Worm (Caenorhabditis elegans) whole organism, mixed stage, embryonic: ENCODE data around the gene cyp-33A1.

ENCODE experiments used
- lsy-2 ChIP-seq: fragments of 150-350 bp; optimal IDR thresholded peaks from 2 replicates; lab custom pipeline; 2014; ENCODE audit warnings: missing biosample characterization, missing genetic modification characterization
- mab-5 ChIP-seq: fragments of 150-350 bp; optimal IDR thresholded peaks from 2 replicates; lab custom pipeline; 2014; ENCODE audit warnings: missing biosample characterization, missing genetic modification characterization
- pha-4 ChIP-seq: fragments of 150-350 bp; optimal IDR thresholded peaks from 2 replicates; lab custom pipeline; 2018; ENCODE audit warnings: missing biosample characterization, missing genetic modification reagents, missing genetic modification characterization
- sptf-1 ChIP-seq: sonication (generic microtip); optimal IDR thresholded peaks from 2 replicates; lab custom pipeline; 2017; ENCODE audit warnings: mild to moderate bottlenecking, missing genetic modification characterization, moderate library complexity, missing compliant biosample characterization

ce11 chrV:7717629-7718028, 36.4 kb upstream of the cyp-33A1 start, which contains the start of gene ZK105.5:
- no peak for TF ChIP-seq pha-4
- no peak for TF ChIP-seq lsy-2
- TF ChIP-seq sptf-1 (tag; lab: Kevin White, UChicago) = no peak
- TF ChIP-seq mab-5 (tag; lab: Kevin White, UChicago) = no peak
